Worm (Caenorhabditis elegans) whole organism, L4 larva: ENCODE results near the gene npp-18.

ENCODE experiments used
- T20F7.1 ChIP-seq: fragments of 200-800 bp; sonication (Bioruptor generic); optimal IDR thresholded peaks from 2 replicates; lab custom pipeline; 2018; ENCODE audit warnings: mild to moderate bottlenecking, missing genetic modification characterization, missing compliant biosample characterization
- T26A8.4 ChIP-seq: fragments of 200-800 bp; sonication (Bioruptor generic); IDR thresholded peaks from 2 replicates; pipeline ENCODE4 v1.3.6; 2022; ENCODE audit warnings: missing genetic modification characterization, missing compliant biosample characterization
- Y105C5A.15 ChIP-seq: fragments of 200-800 bp; sonication (Bioruptor generic); IDR thresholded peaks from 2 replicates; pipeline ENCODE4 v1.3.6; 2022; ENCODE audit warnings: missing genetic modification characterization, missing compliant biosample characterization
- Y48G9A.11 ChIP-seq: fragments of 200-800 bp; sonication (Bioruptor generic); IDR thresholded peaks from 2 replicates; pipeline ENCODE4 v1.3.6; 2022; ENCODE audit warnings: missing genetic modification reagents, missing genetic modification characterization, missing compliant biosample characterization
- Y5F2A.4 ChIP-seq: fragments of 200-800 bp; sonication (Bioruptor generic); optimal IDR thresholded peaks from 2 replicates; lab custom pipeline; 2018; ENCODE audit warnings: mild to moderate bottlenecking, missing genetic modification characterization, missing compliant biosample characterization
- aly-2 ChIP-seq: sonication (generic microtip); optimal IDR thresholded peaks from 2 replicates; lab custom pipeline; 2018; ENCODE audit warnings: missing biosample characterization, missing genetic modification characterization
- attf-4 ChIP-seq: sonication (generic microtip); optimal IDR thresholded peaks from 3 replicates; lab custom pipeline; 2017; ENCODE audit warnings: missing biosample characterization, missing genetic modification characterization
- ceh-28 ChIP-seq: fragments of 150-350 bp; optimal IDR thresholded peaks from 2 replicates; lab custom pipeline; 2014; ENCODE audit warnings: missing biosample characterization, missing genetic modification reagents, missing genetic modification characterization
- ceh-82 ChIP-seq: sonication (generic microtip); optimal IDR thresholded peaks from 2 replicates; lab custom pipeline; 2017; ENCODE audit warnings: missing biosample characterization, missing genetic modification characterization
- cey-2 ChIP-seq: sonication (generic microtip); optimal IDR thresholded peaks from 3 replicates; lab custom pipeline; 2017; ENCODE audit warnings: missing genetic modification characterization, mild to moderate bottlenecking, missing compliant biosample characterization, antibody characterized with exemption, borderline replicate concordance; ENCODE audit not compliant: insufficient read depth
- daf-16 ChIP-seq, 3 experiments: sonication (generic microtip); optimal IDR thresholded peaks; 2 replicates each; lab custom pipeline; 2016 to 2017; ENCODE audit warnings: missing genetic modification characterization in 3 of 3, missing genetic modification reagents in 3 of 3, mild to moderate bottlenecking in 2 of 3, missing compliant biosample characterization in 2 of 3, missing biosample characterization in 1 of 3, moderate library complexity in 1 of 3
- dmd-8 ChIP-seq: fragments of 200-800 bp; sonication (Bioruptor generic); IDR thresholded peaks from 2 replicates; pipeline ENCODE4 v1.3.6; 2022; ENCODE audit warnings: missing genetic modification characterization, missing compliant biosample characterization
- lim-7 ChIP-seq: fragments of 200-800 bp; sonication (Bioruptor generic); IDR thresholded peaks from 2 replicates; pipeline ENCODE4 v1.3.6; 2022; ENCODE audit warnings: missing genetic modification characterization, missing compliant biosample characterization
- lin-15B ChIP-seq: fragments of 150-350 bp; sonication (generic microtip); optimal IDR thresholded peaks from 3 replicates; lab custom pipeline; 2014; ENCODE audit warnings: missing biosample characterization, missing genetic modification characterization
- lsy-2 ChIP-seq, 2 experiments: fragments of 150-350 bp in 1 of 2; sonication (generic microtip) in 1 of 2; optimal IDR thresholded peaks; 2 replicates each; lab custom pipeline; 2014 to 2017; ENCODE audit warnings: missing biosample characterization in 2 of 2, missing genetic modification characterization in 2 of 2
- madf-5 ChIP-seq, 2 experiments: fragments of 200-800 bp; sonication (Bioruptor generic); IDR thresholded peaks; 2 replicates each; pipeline ENCODE4 v1.3.6; 2022; ENCODE audit warnings: missing compliant biosample characterization in 2 of 2, missing genetic modification characterization in 2 of 2
- mdl-1 ChIP-seq, 2 experiments: fragments of 150-350 bp in 1 of 2; sonication (generic microtip) in 1 of 2; optimal IDR thresholded peaks; 2 replicates each; lab custom pipeline; 2014 to 2017; ENCODE audit warnings: missing biosample characterization in 2 of 2, missing genetic modification characterization in 2 of 2
- mep-1 ChIP-seq: fragments of 150-350 bp; sonication (generic microtip); optimal IDR thresholded peaks from 3 replicates; lab custom pipeline; 2014; ENCODE audit warnings: missing biosample characterization, missing genetic modification characterization
- mxl-3 ChIP-seq: fragments of 200-800 bp; sonication (Bioruptor generic); optimal IDR thresholded peaks from 2 replicates; lab custom pipeline; 2018; ENCODE audit warnings: mild to moderate bottlenecking, missing genetic modification characterization, missing compliant biosample characterization
- nhr-237 ChIP-seq: sonication (generic microtip); optimal IDR thresholded peaks from 2 replicates; lab custom pipeline; 2017; ENCODE audit warnings: missing biosample characterization, missing genetic modification characterization
- pha-4 ChIP-seq, 2 experiments: fragments of 150-350 bp in 1 of 2; fragments of 200-800 bp in 1 of 2; sonication (Bioruptor generic) in 1 of 2; IDR thresholded peaks in 1 of 2; optimal IDR thresholded peaks in 1 of 2; 2 replicates each; pipeline versions ENCODE4 v1.3.6 to Lab custom; 2014 to 2022; ENCODE audit warnings: missing genetic modification characterization in 2 of 2, missing genetic modification reagents in 2 of 2, missing biosample characterization in 1 of 2, missing compliant biosample characterization in 1 of 2
- rbr-2 ChIP-seq: sonication (generic microtip); optimal IDR thresholded peaks from 2 replicates; lab custom pipeline; 2016; ENCODE audit warnings: missing genotype, missing genetic modification characterization, missing compliant biosample characterization
- spr-1 ChIP-seq: sonication (generic microtip); optimal IDR thresholded peaks from 2 replicates; lab custom pipeline; 2016; ENCODE audit warnings: mild to moderate bottlenecking, missing genetic modification characterization, missing compliant biosample characterization
- spr-3 ChIP-seq: fragments of 200-800 bp; sonication (Bioruptor generic); optimal IDR thresholded peaks from 2 replicates; lab custom pipeline; 2018; ENCODE audit warnings: mild to moderate bottlenecking, missing genetic modification characterization, missing compliant biosample characterization
- unc-62 ChIP-seq, 3 experiments: fragments of 150-350 bp in 1 of 3; sonication (generic microtip); optimal IDR thresholded peaks in 2 of 3; peaks in 1 of 3; 1 replicate in 1 of 3; 2 replicates in 2 of 3; lab custom pipeline; 2014 to 2017; ENCODE audit warnings: missing biosample characterization in 3 of 3, missing genetic modification characterization in 3 of 3, missing genetic modification reagents in 3 of 3, missing genotype in 1 of 3
- zfp-2 ChIP-seq: sonication (generic microtip); optimal IDR thresholded peaks from 2 replicates; lab custom pipeline; 2016; ENCODE audit warnings: mild to moderate bottlenecking, missing genetic modification characterization, missing compliant biosample characterization
- ztf-7 ChIP-seq: fragments of 150-350 bp; optimal IDR thresholded peaks from 2 replicates; lab custom pipeline; 2014; ENCODE audit warnings: missing biosample characterization, missing genetic modification characterization

The npp-18 gene

ce11 chrIII:13346785-13347184, 50.1 kb downstream of the npp-18 start, which contains the start of gene mtm-6 (continued):
- no peak for TF ChIP-seq spr-3 (GFP tag; lab: Kevin White, UChicago)
- peak; percentile 44 for TF ChIP-seq mep-1 (tag; lab: Kevin White, UChicago)
- TF ChIP-seq, all 104 proteins: peak for 5

ce11 chrIII:13347782-13348327, 51.2 kb downstream of the npp-18 start:
- no peak for TF ChIP-seq ceh-82 (tag; lab: Kevin White, UChicago)
- no peak for TF ChIP-seq daf-16 (GFP tag; optimal IDR thresholded peaks at IDR 0.05; lab: Kevin White, UChicago)
- no peak for TF ChIP-seq daf-16 (tag; optimal IDR thresholded peaks at IDR 0.05; lab: Kevin White, UChicago)
- TF ChIP-seq lin-15B (tag; lab: Kevin White, UChicago): no peak
- no peak for TF ChIP-seq Y48G9A.11 (GFP tag; lab: Robert Waterston, UW)
- no peak for TF ChIP-seq madf-5 (GFP tag; IDR thresholded peaks at IDR 0.05; lab: Robert Waterston, UW)
- TF ChIP-seq aly-2 (tag; lab: Kevin White, UChicago): no peak
- TF ChIP-seq ztf-7 (tag; lab: Kevin White, UChicago): no peak
- TF ChIP-seq T20F7.1 (GFP tag; lab: Kevin White, UChicago): no peak
- no peak for TF ChIP-seq Y105C5A.15 (GFP tag; lab: Robert Waterston, UW)
- TF ChIP-seq zfp-2 (tag; lab: Kevin White, UChicago): no peak
- no peak for TF ChIP-seq T26A8.4 (GFP tag; lab: Robert Waterston, UW)
- TF ChIP-seq pha-4 (GFP tag; IDR thresholded peaks at IDR 0.05; lab: Robert Waterston, UW): no peak
- TF ChIP-seq pha-4 (tag; optimal IDR thresholded peaks at IDR 0.05; lab: Kevin White, UChicago): no peak
- TF ChIP-seq lsy-2 (tag; optimal IDR thresholded peaks at IDR 0.05; lab: Kevin White, UChicago): peak in 1 of 2 experiments; percentile 10
- TF ChIP-seq dmd-8 (GFP tag; lab: Robert Waterston, UW): no peak
- TF ChIP-seq nhr-237 (tag; lab: Kevin White, UChicago): no peak
- no peak for TF ChIP-seq attf-4
- no peak for TF ChIP-seq Y5F2A.4 (GFP tag; lab: Kevin White, UChicago)
- no peak for TF ChIP-seq ceh-28
- TF ChIP-seq mxl-3: no peak
- TF ChIP-seq lim-7: no peak
- peak; percentile 32 for TF ChIP-seq rbr-2 (tag; lab: Kevin White, UChicago)
- TF ChIP-seq unc-62 (GFP tag; optimal IDR thresholded peaks at IDR 0.05 in 1 of 2; lab: Kevin White, UChicago): peak in 1 of 2 experiments; percentile 63
- no peak for TF ChIP-seq unc-62 (tag; optimal IDR thresholded peaks at IDR 0.05; lab: Kevin White, UChicago)
- TF ChIP-seq spr-1 (tag; lab: Kevin White, UChicago): no peak
- no peak for TF ChIP-seq cey-2 (tag; lab: Kevin White, UChicago)
- no peak for TF ChIP-seq mdl-1 (tag; optimal IDR thresholded peaks at IDR 0.05; lab: Kevin White, UChicago)
